Worm (Caenorhabditis elegans): ENCODE measurements around the gene Y32G9B.1.

DNA sequence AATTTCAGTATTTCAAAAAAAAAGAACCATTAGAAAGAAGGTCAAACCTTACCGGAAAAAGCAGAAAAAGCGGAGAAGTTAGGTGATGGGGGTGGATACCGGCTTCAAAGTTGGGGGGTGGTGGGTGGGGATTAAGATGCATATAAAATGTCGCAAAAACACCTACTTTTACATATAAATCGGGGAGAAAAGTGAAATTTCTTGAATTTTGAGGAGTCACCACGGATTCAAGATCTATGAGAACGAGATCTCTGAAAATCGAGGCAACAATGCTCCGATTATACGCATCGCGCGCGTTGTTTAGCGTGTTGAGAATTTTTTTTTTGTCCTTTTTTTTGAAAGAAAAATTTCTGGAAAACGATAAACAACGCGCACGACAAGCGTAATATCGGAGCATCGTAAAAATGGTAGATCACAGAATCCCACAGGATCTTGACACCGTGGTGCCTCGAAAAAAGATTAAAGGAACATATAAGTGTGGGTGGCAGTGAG, 45.7 kb upstream of the Y32G9B.1 start:
- no peak for TF ChIP-seq nhr-28 (tag; optimal IDR thresholded peaks at IDR 0.05)
- TF ChIP-seq unc-62 (GFP tag; optimal IDR thresholded peaks at IDR 0.05 in 1 of 2): no peak
- TF ChIP-seq unc-62 (tag; optimal IDR thresholded peaks at IDR 0.05): no peak
- no peak for TF ChIP-seq zag-1 (tag; optimal IDR thresholded peaks at IDR 0.05)
- no peak for TF ChIP-seq lir-3 (tag; optimal IDR thresholded peaks at IDR 0.05)
- no peak for TF ChIP-seq ceh-82 (tag; optimal IDR thresholded peaks at IDR 0.05)
- TF ChIP-seq attf-4 (tag; optimal IDR thresholded peaks at IDR 0.05): no peak
- TF ChIP-seq nhr-237 (tag; optimal IDR thresholded peaks at IDR 0.05): no peak
- no peak for TF ChIP-seq nhr-76 (tag; optimal IDR thresholded peaks at IDR 0.05)
- TF ChIP-seq mdl-1 (tag; optimal IDR thresholded peaks at IDR 0.05): no peak
- TF ChIP-seq daf-12 (tag; optimal IDR thresholded peaks at IDR 0.05): no peak
- no peak for TF ChIP-seq madf-5 (GFP tag; IDR thresholded peaks at IDR 0.05)
- no peak for TF ChIP-seq fkh-10 (GFP tag; optimal IDR thresholded peaks at IDR 0.05)
- peak; percentile 25 for TF ChIP-seq hlh-11 (tag; optimal IDR thresholded peaks at IDR 0.05)

Measured in whole organism, L4 larva.